Worm (Caenorhabditis elegans) whole organism, early embryonic: ENCODE measurements around the gene gnrr-5.

Experiments
- aly-1 ChIP-seq: sonication (generic microtip); optimal IDR thresholded peaks from 2 replicates; lab custom pipeline; 2016; ENCODE audit warnings: missing genetic modification characterization, missing compliant biosample characterization
- ama-1 ChIP-seq: fragments of 150-350 bp; optimal IDR thresholded peaks from 2 replicates; lab custom pipeline; 2014
- ceh-13 ChIP-seq: fragments of 200-800 bp; sonication (Bioruptor generic); optimal IDR thresholded peaks from 2 replicates; lab custom pipeline; 2018; ENCODE audit warnings: mild to moderate bottlenecking, missing genetic modification characterization, missing compliant biosample characterization
- flt-1 ChIP-seq: fragments of 200-800 bp; sonication (Bioruptor generic); IDR thresholded peaks from 2 replicates; pipeline ENCODE4 v1.3.6; 2022; ENCODE audit warnings: missing genetic modification characterization, missing compliant biosample characterization
- hnd-1 ChIP-seq: sonication (generic microtip); optimal IDR thresholded peaks from 2 replicates; lab custom pipeline; 2016; ENCODE audit warnings: missing genetic modification characterization, missing compliant biosample characterization
- tra-4 ChIP-seq: sonication (generic microtip); optimal IDR thresholded peaks from 2 replicates; lab custom pipeline; 2017; ENCODE audit warnings: missing genetic modification characterization, missing compliant biosample characterization

DNA sequence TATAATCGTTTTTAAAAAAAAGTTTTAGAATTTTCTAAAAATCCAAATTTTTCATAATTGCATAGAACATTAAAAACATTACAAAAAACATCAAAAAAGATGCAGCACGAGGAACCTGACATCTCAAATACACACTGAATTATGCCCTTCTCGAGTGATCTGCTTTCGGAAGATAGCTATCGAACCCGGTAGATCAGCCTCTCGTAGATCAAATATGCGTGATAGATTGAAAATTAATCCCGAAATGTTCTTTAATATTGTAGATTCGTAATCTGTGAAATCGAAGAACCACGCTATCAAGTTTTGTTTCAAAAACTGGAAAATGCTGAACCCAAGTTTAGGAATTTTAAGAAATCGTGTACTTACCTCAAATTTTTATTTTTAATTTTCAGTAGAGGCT lies 27.3 kb upstream of the gnrr-5 start:
- no peak for TF ChIP-seq tra-4 (tag; lab: Kevin White, UChicago)
- no peak for TF ChIP-seq flt-1
- TF ChIP-seq ama-1 = no peak
- no peak for TF ChIP-seq hnd-1
- no peak for TF ChIP-seq aly-1 (tag; lab: Kevin White, UChicago)
- TF ChIP-seq ceh-13 = no peak
